Fruit fly (Drosophila melanogaster) whole organism, prepupa: ENCODE results near the gene CG5446.
A peak's percentile ranks its signal among the peaks of the same experiment; 100 is the strongest.

Experiments
- CG15336 ChIP-seq: fragments of 200-800 bp; sonication (Bioruptor generic); IDR thresholded peaks from 2 replicates; pipeline ENCODE4 v1.3.6; 2022; ENCODE audit warnings: missing biosample characterization, missing genetic modification characterization
- CG31627 ChIP-seq: fragments of 200-800 bp; sonication (Bioruptor generic); optimal IDR thresholded peaks from 3 replicates; lab custom pipeline; 2016; ENCODE audit warnings: missing biosample characterization, missing genetic modification characterization
- CG6854 ChIP-seq: fragments of 200-800 bp; sonication (Bioruptor generic); optimal IDR thresholded peaks from 2 replicates; lab custom pipeline; 2017; ENCODE audit warnings: missing biosample characterization, mild to moderate bottlenecking, missing genetic modification characterization
- CG8319 ChIP-seq: fragments of 200-800 bp; sonication (Bioruptor generic); optimal IDR thresholded peaks from 3 replicates; lab custom pipeline; 2016; ENCODE audit warnings: missing biosample characterization, missing genetic modification characterization
- CG9139 ChIP-seq: fragments of 200-800 bp; sonication (Bioruptor generic); optimal IDR thresholded peaks from 3 replicates; lab custom pipeline; 2017; ENCODE audit warnings: missing biosample characterization, mild to moderate bottlenecking, missing genetic modification characterization
- Ets21C ChIP-seq: fragments of 200-800 bp; sonication (Bioruptor generic); optimal IDR thresholded peaks from 3 replicates; lab custom pipeline; 2016; ENCODE audit warnings: missing biosample characterization, missing genetic modification characterization
- Gug ChIP-seq: fragments of 200-800 bp; sonication (Bioruptor generic); IDR thresholded peaks from 2 replicates; pipeline ENCODE4 v1.3.6; 2022; ENCODE audit warnings: missing biosample characterization, missing genetic modification characterization
- Sox14 ChIP-seq: fragments of 200-800 bp; sonication (Bioruptor generic); optimal IDR thresholded peaks from 3 replicates; lab custom pipeline; 2016; ENCODE audit warnings: missing biosample characterization, missing genetic modification characterization
- cyc ChIP-seq: fragments of 200-800 bp; sonication (Bioruptor generic); optimal IDR thresholded peaks from 3 replicates; lab custom pipeline; 2016; ENCODE audit warnings: missing biosample characterization, missing genetic modification characterization
- lz ChIP-seq: fragments of 200-800 bp; sonication (Bioruptor generic); optimal IDR thresholded peaks from 3 replicates; lab custom pipeline; 2016; ENCODE audit warnings: missing biosample characterization, missing genetic modification characterization
- vri ChIP-seq: fragments of 200-800 bp; sonication (Bioruptor generic); optimal IDR thresholded peaks from 3 replicates; lab custom pipeline; 2016; ENCODE audit warnings: missing biosample characterization, mild to moderate bottlenecking, missing genetic modification characterization

- TF ChIP-seq CG6854 (GFP tag; lab: Kevin White, UChicago) (peak; percentile 91), CG15336 (GFP tag; lab: Robert Waterston, UW) (no peak; the same call in 1 of the 2 replicates), CG31627 (GFP tag; lab: Kevin White, UChicago) (peak; percentile 6), Gug (GFP tag; lab: Robert Waterston, UW) (no peak), Sox14 (GFP tag; lab: Kevin White, UChicago) (peak; percentile 32), Ets21C (GFP tag; lab: Kevin White, UChicago) (no peak), lz (GFP tag; lab: Kevin White, UChicago) (peak; percentile 30), cyc (no peak), vri (GFP tag; lab: Kevin White, UChicago) (peak; percentile 78), CG9139 (GFP tag; lab: Kevin White, UChicago) (peak; percentile 86), CG8319 (GFP tag; lab: Kevin White, UChicago) (no peak)
Measured at dm6 chr2L:12460767-12461739, 33.5 kb upstream of the CG5446 start.
